Fruit fly (Drosophila melanogaster) Kc167 (cell line): Measurements from ENCODE around the gene CG1161.

Source experiments
- Myc ChIP-seq: fragments of >200 bp; optimal IDR thresholded peaks from 2 replicates; lab custom pipeline; 2017; ENCODE audit warnings: missing external identifiers
- Sin3A ChIP-seq: fragments of >200 bp; optimal IDR thresholded peaks from 2 replicates; lab custom pipeline; 2018; ENCODE audit warnings: missing external identifiers
- h ChIP-seq: fragments of >200 bp; optimal IDR thresholded peaks from 3 replicates; lab custom pipeline; 2018; ENCODE audit warnings: missing external identifiers
- insv ChIP-seq: fragments of >200 bp; optimal IDR thresholded peaks from 3 replicates; lab custom pipeline; 2018; ENCODE audit warnings: missing external identifiers
- psq ChIP-seq: fragments of >200 bp; optimal IDR thresholded peaks from 2 replicates; lab custom pipeline; 2017; ENCODE audit warnings: missing external identifiers

- TF ChIP-seq Myc (no peak), insv (lab: Kevin White, UChicago) (no peak), psq (no peak), h (lab: Kevin White, UChicago) (no peak), Sin3A (no peak)
These were observed 35.7 kb upstream of the CG1161 start for dm6 chr3R:5319059-5319785.
